Worm (Caenorhabditis elegans) whole organism, midembryonic: ENCODE data around the gene str-232.
A peak's percentile ranks its signal among the peaks of the same experiment; 100 is the strongest.

Experiments
- T22C8.4 ChIP-seq: fragments of 200-800 bp; sonication (Bioruptor generic); IDR thresholded peaks from 2 replicates; pipeline ENCODE4 v1.3.6; 2022; ENCODE audit warnings: missing genetic modification characterization, missing compliant biosample characterization
- cog-1 ChIP-seq: sonication (generic microtip); optimal IDR thresholded peaks from 2 replicates; lab custom pipeline; 2016; ENCODE audit warnings: missing genetic modification characterization, missing compliant biosample characterization
- flt-1 ChIP-seq: fragments of 200-800 bp; sonication (Bioruptor generic); IDR thresholded peaks from 2 replicates; pipeline ENCODE4 v1.3.6; 2022; ENCODE audit warnings: missing genetic modification characterization, missing compliant biosample characterization
- klf-2 ChIP-seq: fragments of 200-800 bp; sonication (Bioruptor generic); conservative IDR thresholded peaks from 2 replicates; pipeline ENCODE4 v1.3.6; 2022; ENCODE audit warnings: missing genetic modification reagents, missing genetic modification characterization, missing compliant biosample characterization
- med-1 ChIP-seq: sonication (generic microtip); optimal IDR thresholded peaks from 2 replicates; lab custom pipeline; 2017; ENCODE audit warnings: missing genetic modification characterization, mild to moderate bottlenecking, missing compliant biosample characterization, antibody characterized with exemption, missing genetic modification reagents; ENCODE audit not compliant: insufficient read depth
- ref-1 ChIP-seq: fragments of 200-800 bp; sonication (Bioruptor generic); conservative IDR thresholded peaks from 2 replicates; pipeline ENCODE4 v1.3.6; 2022; ENCODE audit warnings: missing genetic modification reagents, missing genetic modification characterization, missing compliant biosample characterization
- tab-1 ChIP-seq: fragments of 200-800 bp; sonication (Bioruptor generic); IDR thresholded peaks from 2 replicates; pipeline ENCODE4 v1.3.6; 2022; ENCODE audit warnings: missing genetic modification characterization, missing compliant biosample characterization
- ztf-23 ChIP-seq: fragments of 200-800 bp; sonication (Bioruptor generic); IDR thresholded peaks from 2 replicates; pipeline ENCODE4 v1.3.6; 2022; ENCODE audit warnings: missing genetic modification reagents, missing genetic modification characterization, missing compliant biosample characterization
- ztf-29 ChIP-seq: fragments of 200-800 bp; sonication (Bioruptor generic); IDR thresholded peaks from 2 replicates; pipeline ENCODE4 v1.3.6; 2022; ENCODE audit warnings: missing genetic modification reagents, missing genetic modification characterization, missing compliant biosample characterization

The str-232 gene

DNA sequence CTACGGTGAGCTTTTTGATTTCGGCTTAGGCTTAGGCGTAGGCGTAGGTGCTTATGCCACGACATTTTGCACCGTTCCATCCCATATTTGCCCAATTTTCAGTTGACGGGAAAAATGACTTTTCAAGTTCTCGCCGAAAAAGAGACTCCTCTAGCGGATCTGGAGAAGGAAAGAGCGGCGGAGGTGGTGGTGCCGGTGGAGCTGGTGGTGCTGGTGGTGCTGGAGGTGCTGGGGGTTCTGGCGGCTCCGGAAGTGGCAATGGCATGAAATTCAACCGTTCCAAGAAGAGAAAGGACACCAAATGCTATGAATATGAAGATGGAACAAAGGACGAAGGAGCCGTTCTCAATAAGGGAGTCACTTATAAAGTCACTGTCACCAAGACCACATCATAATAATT, 31.5 kb upstream of the str-232 start:
- TF ChIP-seq ztf-29 (GFP tag; lab: Robert Waterston, UW) (no peak), ref-1 (GFP tag; lab: Robert Waterston, UW) (no peak), med-1 (GFP tag; lab: Kevin White, UChicago) (no peak), cog-1 (no peak), flt-1 (GFP tag; lab: Robert Waterston, UW) (no peak), klf-2 (GFP tag; lab: Robert Waterston, UW) (no peak), T22C8.4 (no peak), ztf-23 (no peak), tab-1 (no peak)

- TF ChIP-seq ztf-23 = no peak
- TF ChIP-seq med-1 (GFP tag; lab: Kevin White, UChicago) = no peak
- TF ChIP-seq ref-1 (GFP tag; lab: Robert Waterston, UW) = no peak
- TF ChIP-seq tab-1 = no peak
- TF ChIP-seq cog-1 = no peak
- no peak for TF ChIP-seq T22C8.4
Observed at ce11 chrV:16046573-16046972, 31.0 kb upstream of the str-232 start, which contains the start of gene ZK285.2. Gene ZK285.2 (plus strand): TSS chrV:16046873.

DNA sequence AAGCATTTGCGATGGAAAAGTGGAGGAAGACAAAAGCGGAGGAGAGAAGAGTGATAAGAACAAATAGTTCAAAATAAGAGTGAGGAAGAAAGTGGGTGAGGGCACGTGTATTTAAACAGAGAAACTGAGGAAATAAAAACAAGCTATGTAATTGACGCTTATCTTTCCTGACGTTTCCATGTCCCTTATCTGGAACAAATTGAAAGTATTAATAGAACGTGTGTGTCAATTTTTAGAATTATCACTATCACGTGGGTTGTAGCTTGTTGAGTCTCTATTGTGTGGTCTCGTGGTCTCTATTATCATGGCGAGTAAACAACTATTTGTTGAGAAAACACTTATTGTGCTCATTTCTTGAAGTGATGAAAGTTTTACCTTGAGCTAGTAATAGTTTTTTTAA, 30.3 kb upstream of the str-232 start, which contains the start of gene T10C6.15:
TSS of gene T10C6.15 (minus strand) at position 104 of the 400 bp plus-strand sequence.
- no peak for TF ChIP-seq ztf-29 (GFP tag; lab: Robert Waterston, UW)

ce11 chrV:16043686-16044085, 28.1 kb upstream of the str-232 start:
- no peak for TF ChIP-seq ref-1 (GFP tag; lab: Robert Waterston, UW)

DNA sequence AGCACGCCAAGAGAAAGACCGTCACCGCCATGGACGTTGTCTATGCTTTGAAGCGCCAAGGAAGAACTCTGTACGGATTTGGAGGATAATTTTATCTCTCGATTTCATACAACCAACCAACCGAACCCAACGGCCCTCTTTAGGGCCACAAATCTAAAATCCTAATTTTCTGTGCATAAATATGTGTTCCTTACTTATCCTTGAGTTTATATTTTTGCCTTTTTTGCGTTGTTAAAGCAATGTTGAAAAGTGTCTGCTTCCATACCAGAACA, 27.1 kb upstream of the str-232 start:
- TF ChIP-seq tab-1 (no peak), ztf-23 (no peak), klf-2 (GFP tag; lab: Robert Waterston, UW) (no peak), ztf-29 (GFP tag; lab: Robert Waterston, UW) (no peak), flt-1 (GFP tag; lab: Robert Waterston, UW) (no peak; the same call in 1 of the 2 replicates), ref-1 (GFP tag; lab: Robert Waterston, UW) (no peak)

ce11 chrV:16041925-16042742, 26.6 kb upstream of the str-232 start, which contains the start of the genes his-2 and his-1:
Gene his-2 (minus strand): TSS chrV:16042283.
Gene his-1 (plus strand): TSS chrV:16042520.
- 0 out of 2 replicates have a peak, but pooled peaks have one; percentile 3 for TF ChIP-seq klf-2 (GFP tag; lab: Robert Waterston, UW)
- TF ChIP-seq ztf-23 = 0 out of 2 replicates have a peak, but pooled peaks have one; percentile 35
- TF ChIP-seq flt-1 (GFP tag; lab: Robert Waterston, UW) = peak; percentile 81

- TF ChIP-seq flt-1 (GFP tag; lab: Robert Waterston, UW) (no peak), klf-2 (GFP tag; lab: Robert Waterston, UW) (no peak), cog-1 (no peak), ref-1 (GFP tag; lab: Robert Waterston, UW) (no peak)
Observed at ce11 chrV:16041412-16041811, 25.9 kb upstream of the str-232 start.

DNA sequence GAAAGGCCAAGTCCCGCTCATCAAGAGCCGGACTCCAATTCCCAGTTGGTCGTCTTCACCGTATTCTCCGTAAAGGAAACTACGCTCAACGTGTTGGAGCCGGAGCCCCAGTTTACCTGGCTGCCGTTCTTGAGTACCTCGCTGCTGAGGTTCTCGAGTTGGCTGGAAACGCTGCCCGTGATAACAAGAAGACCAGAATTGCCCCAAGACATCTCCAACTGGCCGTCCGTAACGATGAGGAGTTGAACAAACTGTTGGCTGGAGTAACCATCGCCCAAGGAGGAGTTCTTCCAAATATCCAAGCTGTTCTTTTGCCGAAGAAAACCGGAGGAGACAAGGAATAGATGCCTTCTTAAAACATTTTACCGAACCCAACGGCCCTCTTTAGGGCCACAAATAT, 25.3 kb upstream of the str-232 start:
- TF ChIP-seq flt-1 (GFP tag; lab: Robert Waterston, UW) = peak; percentile 25

ce11 chrV:16040140-16040827, 24.7 kb upstream of the str-232 start, which contains the start of the genes his-4 and his-3:
Gene his-4 (minus strand): TSS chrV:16040515.
Gene his-3 (plus strand): TSS chrV:16040808.
- TF ChIP-seq flt-1 (GFP tag; lab: Robert Waterston, UW) = peak; percentile 64; the same call in 1 of the 2 replicates
- 0 out of 2 replicates have a peak, but pooled peaks have one; percentile 7 for TF ChIP-seq ref-1 (GFP tag; lab: Robert Waterston, UW)
- peak; percentile 31 for TF ChIP-seq cog-1
- peak; percentile 76 for TF ChIP-seq ztf-29 (GFP tag; lab: Robert Waterston, UW)
- TF ChIP-seq T22C8.4 = peak; percentile 12; the same call in 1 of the 2 replicates

DNA sequence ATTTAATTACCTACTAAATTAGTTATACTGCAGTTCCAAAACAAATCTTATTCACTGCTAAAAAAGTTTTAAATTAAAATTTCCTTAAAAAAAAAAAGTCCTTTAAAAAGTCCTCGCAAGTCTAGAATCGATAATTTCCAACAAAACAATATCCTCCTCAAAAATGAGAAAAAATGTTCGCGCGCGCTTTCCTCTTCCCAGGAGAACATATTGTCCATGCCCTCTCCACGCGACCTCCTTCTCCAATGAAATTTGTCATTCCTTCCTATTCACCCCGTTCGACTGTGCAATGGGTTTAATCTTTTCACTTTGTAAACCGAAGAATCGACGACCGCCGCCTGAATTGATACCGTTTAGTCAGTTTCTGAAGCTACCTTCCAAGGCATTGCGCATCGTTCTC, 20.6 kb upstream of the str-232 start, which contains the start of gene T10C6.10:
TSS of gene T10C6.10 (plus strand) at position 248 of the 400 bp plus-strand sequence.
- TF ChIP-seq klf-2 (GFP tag; lab: Robert Waterston, UW) = no peak
- TF ChIP-seq tab-1 = no peak
- no peak for TF ChIP-seq flt-1 (GFP tag; lab: Robert Waterston, UW)
- no peak for TF ChIP-seq cog-1
- TF ChIP-seq med-1 (GFP tag; lab: Kevin White, UChicago) = no peak
- TF ChIP-seq T22C8.4 = no peak
- no peak for TF ChIP-seq ztf-23
- no peak for TF ChIP-seq ref-1 (GFP tag; lab: Robert Waterston, UW)
- no peak for TF ChIP-seq ztf-29 (GFP tag; lab: Robert Waterston, UW)

DNA sequence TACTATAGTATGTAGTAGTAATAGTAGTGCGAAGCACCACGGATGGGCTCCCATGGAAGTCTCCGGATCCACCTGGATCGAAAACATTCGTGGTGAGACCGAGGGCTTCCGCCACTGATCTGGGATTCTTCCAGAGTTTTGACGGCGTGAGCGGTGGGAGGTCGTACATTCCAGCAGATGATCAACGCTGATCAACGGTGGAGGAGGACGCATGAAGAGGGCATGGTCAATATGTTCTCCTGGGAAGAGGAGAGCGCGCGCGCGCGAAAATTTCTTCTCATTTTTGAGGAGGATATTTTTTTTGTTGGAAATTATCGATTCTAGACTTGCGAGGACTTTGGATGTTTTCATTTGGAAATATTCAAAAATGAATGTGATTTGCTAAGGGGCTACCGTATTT, 17.9 kb upstream of the str-232 start:
- no peak for TF ChIP-seq T22C8.4
- TF ChIP-seq klf-2 (GFP tag; lab: Robert Waterston, UW) = no peak
- TF ChIP-seq tab-1 = no peak
- no peak for TF ChIP-seq cog-1
- TF ChIP-seq ref-1 (GFP tag; lab: Robert Waterston, UW) = no peak
- no peak for TF ChIP-seq flt-1 (GFP tag; lab: Robert Waterston, UW)
- no peak for TF ChIP-seq med-1 (GFP tag; lab: Kevin White, UChicago)
- no peak for TF ChIP-seq ztf-23
- TF ChIP-seq ztf-29 (GFP tag; lab: Robert Waterston, UW) = no peak
